Fruit fly (Drosophila melanogaster) whole organism, wandering third instar larva: Measurements from ENCODE around the gene sno.

Experiments used
- Abd-B ChIP-seq: fragments of >200 bp; optimal IDR thresholded peaks from 2 replicates; lab custom pipeline; 2017; ENCODE audit warnings: missing biosample characterization, missing genetic modification characterization
- CrebA ChIP-seq: fragments of 200-800 bp; sonication (Bioruptor generic); optimal IDR thresholded peaks from 2 replicates; lab custom pipeline; 2016; ENCODE audit warnings: missing biosample characterization, mild to moderate bottlenecking, missing genetic modification characterization, borderline replicate concordance
- Dfd ChIP-seq: fragments of >200 bp; optimal IDR thresholded peaks from 2 replicates; lab custom pipeline; 2017; ENCODE audit warnings: missing biosample characterization, missing genetic modification characterization
- Dif ChIP-seq: fragments of 200-275, 200-300 bp; sonication (Bioruptor generic); optimal IDR thresholded peaks from 2 replicates; lab custom pipeline; 2018; ENCODE audit warnings: missing biosample characterization, missing genetic modification characterization; ENCODE audit not compliant: partially characterized antibody
- GATAd ChIP-seq: sonication (Bioruptor generic); optimal IDR thresholded peaks from 2 replicates; lab custom pipeline; 2016; ENCODE audit warnings: missing biosample characterization, missing genetic modification characterization
- HLH106 ChIP-seq: fragments of 200-800 bp; optimal IDR thresholded peaks from 3 replicates; lab custom pipeline; 2019; ENCODE audit warnings: missing biosample characterization, mild to moderate bottlenecking, missing genetic modification characterization, moderate library complexity
- Hr83 ChIP-seq: fragments of 200-300 bp; sonication (Bioruptor generic); optimal IDR thresholded peaks from 2 replicates; lab custom pipeline; 2016; ENCODE audit warnings: missing biosample characterization, mild to moderate bottlenecking, missing genetic modification characterization, moderate library complexity; ENCODE audit not compliant: poor library complexity, severe bottlenecking
- Jra ChIP-seq: sonication (Bioruptor generic); optimal IDR thresholded peaks from 2 replicates; lab custom pipeline; 2016; ENCODE audit warnings: missing biosample characterization, missing genetic modification characterization
- Myc ChIP-seq: fragments of >200 bp; optimal IDR thresholded peaks from 2 replicates; lab custom pipeline; 2017
- N ChIP-seq: fragments of >200 bp; optimal IDR thresholded peaks from 2 replicates; lab custom pipeline; 2018; ENCODE audit warnings: missing biosample characterization, missing external identifiers, missing genetic modification characterization
- OdsH ChIP-seq: fragments of 200-800 bp; sonication (Bioruptor generic); optimal IDR thresholded peaks from 2 replicates; lab custom pipeline; 2016; ENCODE audit warnings: missing biosample characterization, mild to moderate bottlenecking, missing genetic modification characterization
- Rel ChIP-seq, 2 experiments: fragments of 200-800 bp; sonication (Bioruptor generic) in 1 of 2; optimal IDR thresholded peaks; 2 replicates in 1 of 2; 3 replicates in 1 of 2; lab custom pipeline; 2016 to 2019; ENCODE audit warnings: mild to moderate bottlenecking in 2 of 2, missing biosample characterization in 2 of 2, missing genetic modification characterization in 2 of 2, moderate library complexity in 1 of 2
- Vsx2 ChIP-seq: fragments of 200-300, 225-300 bp; sonication (Bioruptor generic); optimal IDR thresholded peaks from 2 replicates; lab custom pipeline; 2018; ENCODE audit warnings: missing biosample characterization, missing genetic modification characterization; ENCODE audit not compliant: partially characterized antibody
- br ChIP-seq: fragments of 200-800 bp; sonication (Bioruptor generic); optimal IDR thresholded peaks from 2 replicates; lab custom pipeline; 2016; ENCODE audit warnings: missing biosample characterization, missing genetic modification characterization
- dl ChIP-seq, 2 experiments: fragments of 175-275, 200-275 bp in 1 of 2; fragments of 200-275 bp in 1 of 2; sonication (Bioruptor generic); optimal IDR thresholded peaks; lab custom pipeline; 2018; ENCODE audit warnings: mild to moderate bottlenecking in 2 of 2, missing biosample characterization in 2 of 2, missing genetic modification characterization in 2 of 2, moderate library complexity in 2 of 2; ENCODE audit not compliant: partially characterized antibody in 2 of 2, insufficient read depth in 1 of 2
- dsf ChIP-seq: sonication (Bioruptor generic); optimal IDR thresholded peaks from 2 replicates; lab custom pipeline; 2016; ENCODE audit warnings: missing biosample characterization, missing genetic modification characterization, borderline replicate concordance
- foxo ChIP-seq, 2 experiments: fragments of 200-800 bp; sonication (Bioruptor generic); optimal IDR thresholded peaks; 2 replicates in 1 of 2; 3 replicates in 1 of 2; lab custom pipeline; 2016 to 2017; ENCODE audit warnings: missing biosample characterization in 2 of 2, missing genetic modification characterization in 2 of 2
- fru ChIP-seq: fragments of 200-800 bp; sonication (Bioruptor generic); optimal IDR thresholded peaks from 3 replicates; lab custom pipeline; 2016; ENCODE audit warnings: missing biosample characterization, mild to moderate bottlenecking, missing genetic modification characterization
- h ChIP-seq: fragments of 200-800 bp; sonication (Bioruptor generic); optimal IDR thresholded peaks from 3 replicates; lab custom pipeline; 2016; ENCODE audit warnings: missing biosample characterization, mild to moderate bottlenecking, missing genetic modification characterization
- jim ChIP-seq: fragments of 175-275, 200-325 bp; sonication (Bioruptor generic); optimal IDR thresholded peaks from 2 replicates; lab custom pipeline; 2016; ENCODE audit warnings: missing biosample characterization, mild to moderate bottlenecking, missing genetic modification characterization
- lola ChIP-seq: fragments of >200 bp; optimal IDR thresholded peaks from 2 replicates; lab custom pipeline; 2017; ENCODE audit warnings: missing biosample characterization, missing genetic modification characterization
- psq ChIP-seq: fragments of 200-800 bp; sonication (Bioruptor generic); optimal IDR thresholded peaks from 3 replicates; lab custom pipeline; 2017; ENCODE audit warnings: missing biosample characterization, mild to moderate bottlenecking, missing genetic modification characterization, moderate library complexity
- rgr ChIP-seq: fragments of 200-800 bp; sonication (Bioruptor generic); optimal IDR thresholded peaks from 3 replicates; lab custom pipeline; 2016; ENCODE audit warnings: missing biosample characterization, mild to moderate bottlenecking, missing genetic modification characterization
- sv ChIP-seq: fragments of 200-800 bp; sonication (Bioruptor generic); optimal IDR thresholded peaks from 3 replicates; lab custom pipeline; 2016; ENCODE audit warnings: missing biosample characterization, missing genetic modification characterization
- tai ChIP-seq: sonication (Bioruptor generic); optimal IDR thresholded peaks from 2 replicates; lab custom pipeline; 2016; ENCODE audit warnings: missing biosample characterization, missing genetic modification characterization
- usp ChIP-seq: fragments of >200 bp; optimal IDR thresholded peaks from 2 replicates; lab custom pipeline; 2017; ENCODE audit warnings: missing biosample characterization, missing genetic modification characterization
- woc ChIP-seq: sonication (Bioruptor generic); optimal IDR thresholded peaks from 2 replicates; lab custom pipeline; 2016; ENCODE audit warnings: missing biosample characterization, mild to moderate bottlenecking, missing genetic modification characterization

sno gene

dm6 chrX:13233811-13234737 is 22.6 kb upstream of the sno start (continued):
- TF ChIP-seq br (peak; percentile 74), Jra (GFP tag; lab: Kevin White, UChicago) (peak; percentile 62)
- TF ChIP-seq, all 38 proteins: peak for 24

- TF ChIP-seq lola (GFP tag; lab: Kevin White, UChicago) (no peak), CrebA (GFP tag; lab: Kevin White, UChicago) (no peak), woc (GFP tag; lab: Kevin White, UChicago) (no peak), OdsH (GFP tag; lab: Kevin White, UChicago) (no peak), jim (GFP tag; lab: Kevin White, UChicago) (no peak), foxo (GFP tag; optimal IDR thresholded peaks at IDR 0.05; lab: Kevin White, UChicago) (peak in 1 of 2 experiments; percentile 23), sv (GFP tag; lab: Kevin White, UChicago) (peak; percentile 78)
Observed at dm6 chrX:13232406-13233195, 21.1 kb upstream of the sno start.

dm6 chrX:13230974-13231373 is 19.5 kb upstream of the sno start:
- TF ChIP-seq woc (GFP tag; lab: Kevin White, UChicago) (no peak), Dfd (GFP tag; lab: Kevin White, UChicago) (no peak), tai (GFP tag; lab: Kevin White, UChicago) (no peak), Rel (GFP tag; optimal IDR thresholded peaks at IDR 0.05; lab: Kevin White, UChicago) (no peak), Rel (tag; optimal IDR thresholded peaks at IDR 0.05; lab: Kevin White, UChicago) (no peak), Myc (lab: Kevin White, UChicago) (no peak), Abd-B (GFP tag; lab: Kevin White, UChicago) (no peak), usp (GFP tag; lab: Kevin White, UChicago) (no peak), dsf (GFP tag; lab: Kevin White, UChicago) (no peak), dl (GFP tag; optimal IDR thresholded peaks at IDR 0.05; lab: Kevin White, UChicago; ENCODE audit: insufficient read depth in 1 of 2, partially characterized antibody in 2 of 2) (no peak), Vsx2 (no peak), h (no peak), lola (GFP tag; lab: Kevin White, UChicago) (no peak), br (no peak), fru (no peak), Dif (GFP tag; lab: Kevin White, UChicago) (no peak)

- no peak for TF ChIP-seq usp (GFP tag; lab: Kevin White, UChicago)
Observed at dm6 chrX:13229824-13230223, 18.4 kb upstream of the sno start.

dm6 chrX:13229217-13229616 is 17.7 kb upstream of the sno start:
- TF ChIP-seq rgr (GFP tag; lab: Kevin White, UChicago), result peak; percentile 51
- TF ChIP-seq jim (GFP tag; lab: Kevin White, UChicago), result no peak
- TF ChIP-seq Jra (GFP tag; lab: Kevin White, UChicago), result no peak
- TF ChIP-seq OdsH (GFP tag; lab: Kevin White, UChicago), result peak; percentile 28
- TF ChIP-seq Hr83 (GFP tag; lab: Kevin White, UChicago), result peak; percentile 28
- TF ChIP-seq fru, result peak; percentile 8
- TF ChIP-seq GATAd (GFP tag; lab: Kevin White, UChicago), result no peak
- TF ChIP-seq h, result peak; percentile 15
- peak; percentile 11 for TF ChIP-seq psq (GFP tag; lab: Kevin White, UChicago)
- no peak for TF ChIP-seq N (GFP tag; lab: Kevin White, UChicago)
- TF ChIP-seq br, result peak; percentile 0
- TF ChIP-seq HLH106 (tag; lab: Kevin White, UChicago), result no peak
- peak in 1 of 2 experiments; percentile 20 for TF ChIP-seq foxo (GFP tag; optimal IDR thresholded peaks at IDR 0.05; lab: Kevin White, UChicago)
- TF ChIP-seq Rel (GFP tag; optimal IDR thresholded peaks at IDR 0.05; lab: Kevin White, UChicago), result no peak
- peak; percentile 72 for TF ChIP-seq Rel (tag; optimal IDR thresholded peaks at IDR 0.05; lab: Kevin White, UChicago)
